Worm (Caenorhabditis elegans): ENCODE results near the gene Y54G2A.28.

Gene Y54G2A.28

ce11 chrIV:3012374-3013142, at the start of gene Y54G2A.28, which contains the start of gene vrp-1:
Gene Y54G2A.28 (minus strand): TSS chrIV:3012421.
Gene vrp-1 (plus strand): TSS chrIV:3012587.
- TF ChIP-seq F13H6.1 (tag; optimal IDR thresholded peaks at IDR 0.05) (no peak), nhr-10 (tag; optimal IDR thresholded peaks at IDR 0.05) (no peak), crh-2 (tag; optimal IDR thresholded peaks at IDR 0.05) (peak; percentile 54), fos-1 (tag; optimal IDR thresholded peaks at IDR 0.05) (peak; percentile 79)

- no peak for TF ChIP-seq Y55F3AM.14 (GFP tag; optimal IDR thresholded peaks at IDR 0.05)
- no peak for TF ChIP-seq unc-62 (GFP tag; optimal IDR thresholded peaks at IDR 0.05)
- no peak for TF ChIP-seq skn-1 (tag; optimal IDR thresholded peaks at IDR 0.05)
- no peak for TF ChIP-seq mbf-1 (tag; optimal IDR thresholded peaks at IDR 0.05)
- no peak for TF ChIP-seq nhr-23 (tag; optimal IDR thresholded peaks at IDR 0.05)
- no peak for TF ChIP-seq C34F6.9 (tag; optimal IDR thresholded peaks at IDR 0.05)
- TF ChIP-seq mab-5 (tag; optimal IDR thresholded peaks at IDR 0.05), result no peak
- TF ChIP-seq ceh-82 (tag; optimal IDR thresholded peaks at IDR 0.05), result no peak
- no peak for TF ChIP-seq unc-39 (tag; optimal IDR thresholded peaks at IDR 0.05)
- no peak for TF ChIP-seq crh-2 (tag; optimal IDR thresholded peaks at IDR 0.05)
- TF ChIP-seq lin-13 (GFP tag; optimal IDR thresholded peaks at IDR 0.05), result no peak
- TF ChIP-seq nhr-237 (tag; optimal IDR thresholded peaks at IDR 0.05), result no peak
- no peak for TF ChIP-seq peb-1 (tag; optimal IDR thresholded peaks at IDR 0.05)
- no peak for TF ChIP-seq lin-39 (tag; optimal IDR thresholded peaks at IDR 0.05)
- no peak for TF ChIP-seq ama-1 (optimal IDR thresholded peaks at IDR 0.05)
- TF ChIP-seq ceh-16 (tag; optimal IDR thresholded peaks at IDR 0.05), result no peak
Measured at ce11 chrIV:3055848-3056247, 43.6 kb upstream of the Y54G2A.28 start.

ce11 chrIV:3055320-3055719, 43.1 kb upstream of the Y54G2A.28 start:
- no peak for TF ChIP-seq peb-1 (tag; optimal IDR thresholded peaks at IDR 0.05)
- TF ChIP-seq zag-1 (tag; optimal IDR thresholded peaks at IDR 0.05), result no peak
- TF ChIP-seq lin-13 (GFP tag; optimal IDR thresholded peaks at IDR 0.05), result peak; percentile 28
- no peak for TF ChIP-seq skn-1 (tag; optimal IDR thresholded peaks at IDR 0.05)
- no peak for TF ChIP-seq mab-5 (tag; optimal IDR thresholded peaks at IDR 0.05)
- no peak for TF ChIP-seq R02D3.7 (tag; optimal IDR thresholded peaks at IDR 0.05)
- peak; percentile 30 for TF ChIP-seq C34F6.9 (tag; optimal IDR thresholded peaks at IDR 0.05)
- no peak for TF ChIP-seq ztf-1 (GFP tag; conservative IDR thresholded peaks at IDR 0.05)
- TF ChIP-seq fos-1 (tag; optimal IDR thresholded peaks at IDR 0.05), result no peak
- no peak for TF ChIP-seq nhr-11 (tag; optimal IDR thresholded peaks at IDR 0.05)
- no peak for TF ChIP-seq dmd-4 (tag; optimal IDR thresholded peaks at IDR 0.05)
- TF ChIP-seq nhr-12 (tag; optimal IDR thresholded peaks at IDR 0.05), result no peak
- no peak for TF ChIP-seq nhr-129 (tag; optimal IDR thresholded peaks at IDR 0.05)
- no peak for TF ChIP-seq ZK546.5 (tag; optimal IDR thresholded peaks at IDR 0.05)
- no peak for TF ChIP-seq unc-62 (GFP tag; optimal IDR thresholded peaks at IDR 0.05)
- TF ChIP-seq alr-1 (tag; optimal IDR thresholded peaks at IDR 0.05), result no peak
- TF ChIP-seq Y55F3AM.14 (GFP tag; optimal IDR thresholded peaks at IDR 0.05), result no peak
- no peak for TF ChIP-seq mdl-1 (tag; optimal IDR thresholded peaks at IDR 0.05)
- TF ChIP-seq nhr-23 (tag; optimal IDR thresholded peaks at IDR 0.05), result no peak
- no peak for TF ChIP-seq aly-2 (tag; optimal IDR thresholded peaks at IDR 0.05)
- TF ChIP-seq lsy-2 (tag; optimal IDR thresholded peaks at IDR 0.05), result peak in 1 of 2 experiments; percentile 69
- TF ChIP-seq ztf-4 (tag; optimal IDR thresholded peaks at IDR 0.05), result no peak
- no peak for TF ChIP-seq unc-39 (tag; optimal IDR thresholded peaks at IDR 0.05)
- peak; percentile 43 for TF ChIP-seq unc-55 (GFP tag; optimal IDR thresholded peaks at IDR 0.05)
- TF ChIP-seq ama-1 (optimal IDR thresholded peaks at IDR 0.05), result no peak

ce11 chrIV:3053428-3053827, 41.2 kb upstream of the Y54G2A.28 start, which contains the start of gene ivph-3:
Gene ivph-3 (plus strand): TSS chrIV:3053728.
- no peak for TF ChIP-seq mab-5 (tag; optimal IDR thresholded peaks at IDR 0.05)
- TF ChIP-seq sma-9 (GFP tag; optimal IDR thresholded peaks at IDR 0.05), result no peak
- no peak for TF ChIP-seq sma-9 (tag; optimal IDR thresholded peaks at IDR 0.05)
- TF ChIP-seq mdl-1 (tag; optimal IDR thresholded peaks at IDR 0.05), result no peak
- TF ChIP-seq egl-27 (tag; optimal IDR thresholded peaks at IDR 0.05), result no peak
- no peak for TF ChIP-seq lin-39 (tag; optimal IDR thresholded peaks at IDR 0.05)
- no peak for TF ChIP-seq gmeb-1 (tag; optimal IDR thresholded peaks at IDR 0.05)
- TF ChIP-seq lin-11 (tag; optimal IDR thresholded peaks at IDR 0.05), result no peak
- no peak for TF ChIP-seq dmd-4 (tag; optimal IDR thresholded peaks at IDR 0.05)
- no peak for TF ChIP-seq elt-1 (tag; optimal IDR thresholded peaks at IDR 0.05)
- TF ChIP-seq ceh-82 (tag; optimal IDR thresholded peaks at IDR 0.05), result no peak
- TF ChIP-seq nhr-129 (tag; optimal IDR thresholded peaks at IDR 0.05), result no peak
- TF ChIP-seq blmp-1 (tag; optimal IDR thresholded peaks at IDR 0.05; ENCODE audit: insufficient read depth), result no peak
- TF ChIP-seq skn-1 (tag; optimal IDR thresholded peaks at IDR 0.05), result no peak
- no peak for TF ChIP-seq R02D3.7 (tag; optimal IDR thresholded peaks at IDR 0.05)

Measured in whole organism, L2 larva.